Worm (Caenorhabditis elegans): ENCODE results near the gene F21C10.4.
A peak's percentile ranks its signal among the peaks of the same experiment; 100 is the strongest.

Gene F21C10.4

DNA sequence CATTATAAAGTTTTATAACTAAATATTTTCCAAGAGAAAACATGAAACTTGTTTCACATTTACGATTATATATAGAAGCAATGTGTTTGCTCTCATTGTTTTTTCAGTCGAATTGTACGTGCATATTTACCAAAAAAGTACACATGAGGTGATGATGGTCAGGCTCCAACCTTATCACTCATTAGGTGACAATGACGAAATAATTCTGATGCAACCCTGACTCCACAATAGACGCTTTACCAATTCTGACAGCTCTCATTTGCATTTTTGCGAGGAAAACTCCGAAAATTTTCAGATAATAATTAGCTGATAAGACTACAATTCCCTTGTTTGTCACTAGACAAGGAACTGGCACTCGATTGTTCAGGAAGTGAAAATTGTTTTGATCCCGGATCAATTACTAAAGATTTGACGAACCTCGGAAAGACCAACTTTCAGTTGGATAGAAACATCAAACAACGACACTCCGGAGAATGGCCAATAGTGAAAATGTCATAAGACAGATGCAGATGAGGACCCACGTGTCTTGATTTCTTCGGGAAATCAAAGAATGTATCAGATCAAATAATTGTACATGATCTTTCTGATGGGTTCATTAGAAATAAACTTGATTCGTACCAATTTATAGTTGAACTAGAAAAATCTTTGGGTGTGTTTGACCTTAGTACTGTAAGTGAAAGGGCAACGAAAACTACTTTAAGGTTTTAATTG, 47.4 kb upstream of the F21C10.4 start (continued):
- TF ChIP-seq mdt-29 (GFP tag; IDR thresholded peaks at IDR 0.05) (0 out of 2 replicates have a peak, but pooled peaks have one; percentile 24), lin-38 (GFP tag; IDR thresholded peaks at IDR 0.05) (no peak), dmd-8 (GFP tag; IDR thresholded peaks at IDR 0.05) (no peak), nhr-102 (tag; optimal IDR thresholded peaks at IDR 0.05) (peak; percentile 75), mdl-1 (tag; optimal IDR thresholded peaks at IDR 0.05) (peak in 1 of 2 experiments; percentile 55), hlh-30 (tag; optimal IDR thresholded peaks at IDR 0.05; ENCODE audit: insufficient read depth) (peak; percentile 52), fkh-10 (GFP tag; optimal IDR thresholded peaks at IDR 0.05) (no peak), attf-4 (tag; optimal IDR thresholded peaks at IDR 0.05) (no peak), ztf-7 (tag; optimal IDR thresholded peaks at IDR 0.05) (peak; percentile 53), nhr-41 (GFP tag; IDR thresholded peaks at IDR 0.05) (no peak), set-16 (GFP tag; IDR thresholded peaks at IDR 0.05) (no peak), lin-1 (GFP tag; IDR thresholded peaks at IDR 0.05) (no peak), F26F4.8 (GFP tag; conservative IDR thresholded peaks at IDR 0.05) (no peak), madf-5 (GFP tag; IDR thresholded peaks at IDR 0.05) (no peak), hmg-1.1 (GFP tag; IDR thresholded peaks at IDR 0.05) (no peak), ZK337.2 (GFP tag; IDR thresholded peaks at IDR 0.05) (no peak), nhr-237 (tag; optimal IDR thresholded peaks at IDR 0.05) (no peak), ctbp-1 (GFP tag; IDR thresholded peaks at IDR 0.05) (no peak), dmd-6 (GFP tag; IDR thresholded peaks at IDR 0.05) (peak; percentile 91), aha-1 (tag) (peak; percentile 89)

DNA sequence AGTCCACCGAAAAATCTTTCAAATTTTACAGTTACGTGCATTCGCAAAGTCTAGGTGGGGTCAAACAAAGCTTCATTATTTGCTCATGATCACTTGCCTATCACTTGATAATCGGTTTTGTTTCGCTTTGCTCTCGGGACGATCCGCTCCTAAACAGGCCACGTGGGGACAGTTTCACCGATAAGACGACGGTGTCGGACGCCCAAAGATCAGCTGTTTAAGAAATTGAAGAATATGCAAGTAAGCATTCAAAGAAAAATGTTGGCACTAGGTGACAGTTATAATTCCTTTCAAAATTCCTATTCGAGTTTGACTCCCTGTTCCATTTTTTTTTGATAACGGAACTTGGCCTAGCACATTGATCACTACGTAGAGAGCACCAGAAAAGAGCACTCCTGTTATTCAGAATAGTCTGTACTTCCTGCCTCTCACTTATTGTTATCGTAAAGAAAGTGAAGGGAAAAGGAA, 46.4 kb upstream of the F21C10.4 start:
- TF ChIP-seq T26A8.4 (GFP tag; IDR thresholded peaks at IDR 0.05) = peak; percentile 67
- TF ChIP-seq ces-1 (GFP tag; optimal IDR thresholded peaks at IDR 0.05) = no peak
- no peak for TF ChIP-seq Y5F2A.4 (GFP tag; optimal IDR thresholded peaks at IDR 0.05)
- TF ChIP-seq ceh-32 (tag; optimal IDR thresholded peaks at IDR 0.05; ENCODE audit: poor library complexity) = no peak
- peak; percentile 85 for TF ChIP-seq dve-1 (tag; optimal IDR thresholded peaks at IDR 0.05; ENCODE audit: insufficient read depth)
- no peak for TF ChIP-seq duxl-1 (tag; optimal IDR thresholded peaks at IDR 0.05; ENCODE audit: poor library complexity)
- no peak for TF ChIP-seq rbr-2 (tag; optimal IDR thresholded peaks at IDR 0.05)
- TF ChIP-seq spr-1 (tag; optimal IDR thresholded peaks at IDR 0.05) = no peak
- TF ChIP-seq ceh-20 (GFP tag; IDR thresholded peaks at IDR 0.05) = no peak
- TF ChIP-seq cey-2 (tag; optimal IDR thresholded peaks at IDR 0.05; ENCODE audit: borderline replicate concordance, insufficient read depth) = no peak
- peak; percentile 41 for TF ChIP-seq nhr-102 (tag; optimal IDR thresholded peaks at IDR 0.05)
- TF ChIP-seq hlh-11 (tag; optimal IDR thresholded peaks at IDR 0.05) = peak; percentile 96
- peak; percentile 98 for TF ChIP-seq dmd-6 (GFP tag; IDR thresholded peaks at IDR 0.05)
- TF ChIP-seq mxl-3 (GFP tag; optimal IDR thresholded peaks at IDR 0.05) = peak; percentile 83
- no peak for TF ChIP-seq zag-1 (tag; optimal IDR thresholded peaks at IDR 0.05)
- no peak for TF ChIP-seq ztf-11 (tag; optimal IDR thresholded peaks at IDR 0.05)
- no peak for TF ChIP-seq egl-43 (GFP tag; IDR thresholded peaks at IDR 0.05)
- no peak for TF ChIP-seq attf-4 (tag; optimal IDR thresholded peaks at IDR 0.05)
- TF ChIP-seq ZK546.5 (tag; optimal IDR thresholded peaks at IDR 0.05) = no peak
- peak in 1 of 2 experiments; percentile 79 for TF ChIP-seq daf-16 (GFP tag; optimal IDR thresholded peaks at IDR 0.05)
- peak; percentile 78 for TF ChIP-seq daf-16 (tag; optimal IDR thresholded peaks at IDR 0.05)
- TF ChIP-seq nhr-76 (tag; optimal IDR thresholded peaks at IDR 0.05) = no peak
- no peak for TF ChIP-seq zip-2 (tag; optimal IDR thresholded peaks at IDR 0.05)
- TF ChIP-seq daf-12 (tag; optimal IDR thresholded peaks at IDR 0.05) = no peak
- peak; percentile 42 for TF ChIP-seq T20F7.1 (GFP tag; optimal IDR thresholded peaks at IDR 0.05)
- TF ChIP-seq lin-38 (GFP tag; IDR thresholded peaks at IDR 0.05) = no peak
- TF ChIP-seq php-3 (GFP tag; IDR thresholded peaks at IDR 0.05) = no peak
- peak; percentile 76 for TF ChIP-seq gei-8 (GFP tag; optimal IDR thresholded peaks at IDR 0.05)
- TF ChIP-seq madf-5 (GFP tag; IDR thresholded peaks at IDR 0.05) = no peak
- TF ChIP-seq dmd-9 (GFP tag; IDR thresholded peaks at IDR 0.05) = no peak
- TF ChIP-seq daf-8 (GFP tag; IDR thresholded peaks at IDR 0.05) = no peak
- no peak for TF ChIP-seq set-16 (GFP tag; IDR thresholded peaks at IDR 0.05)
- peak; percentile 73 for TF ChIP-seq hlh-30 (tag; optimal IDR thresholded peaks at IDR 0.05; ENCODE audit: insufficient read depth)
- TF ChIP-seq jun-1 (tag; optimal IDR thresholded peaks at IDR 0.05) = no peak
- TF ChIP-seq lin-1 (GFP tag; IDR thresholded peaks at IDR 0.05) = 0 out of 2 replicates have a peak, but pooled peaks have one; percentile 37
- TF ChIP-seq fkh-10 (GFP tag; optimal IDR thresholded peaks at IDR 0.05) = no peak
